Fruit fly (Drosophila melanogaster): ENCODE data around the gene crp.

The crp gene

DNA sequence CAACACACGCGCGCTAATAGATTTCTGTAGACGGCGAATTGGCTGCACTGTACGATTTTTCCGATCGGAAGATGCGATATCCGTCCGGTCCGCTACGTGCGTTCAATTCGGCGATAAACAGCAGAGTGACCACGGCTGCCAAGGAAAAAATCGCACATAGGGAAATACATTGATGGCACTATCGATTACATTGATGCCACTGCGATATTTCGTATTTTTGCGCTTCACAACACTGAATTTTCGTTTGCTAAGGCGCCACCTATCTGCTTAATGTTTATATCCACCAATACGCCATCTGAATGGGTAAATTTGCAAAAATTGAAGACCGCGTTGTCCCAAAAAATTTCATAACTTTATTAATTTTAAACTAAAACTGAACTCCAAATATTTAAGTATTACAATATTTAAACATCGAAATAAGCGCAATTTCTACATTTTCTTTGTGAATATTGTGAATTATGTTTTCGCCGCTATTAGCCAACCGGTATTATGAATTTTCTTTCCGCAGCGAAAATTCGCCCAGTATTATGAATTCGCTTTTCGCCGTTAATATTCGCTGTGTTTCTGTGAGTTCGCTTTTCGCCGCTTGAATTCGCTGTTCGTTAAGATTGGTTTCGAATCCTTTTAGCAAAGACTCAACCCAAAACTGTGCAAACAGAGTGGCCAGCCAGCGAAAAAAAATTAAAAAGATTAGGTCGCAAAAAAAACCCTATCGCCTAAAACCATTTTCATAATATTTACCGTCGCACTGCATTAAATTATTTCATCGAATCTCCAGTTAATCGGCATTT lies at the start of gene crp, which contains the start of gene pkaap (continued):
- TF ChIP-seq CG1602 (GFP tag; optimal IDR thresholded peaks at IDR 0.05) (peak; percentile 85), Fer3 (tag; optimal IDR thresholded peaks at IDR 0.05) (peak; percentile 75), row (GFP tag; IDR thresholded peaks at IDR 0.05) (no peak), so (GFP tag; IDR thresholded peaks at IDR 0.05) (no peak), Camta (GFP tag; optimal IDR thresholded peaks at IDR 0.05) (peak; percentile 84), Sry-β (GFP tag; optimal IDR thresholded peaks at IDR 0.05) (peak; percentile 27), Atf3 (GFP tag; optimal IDR thresholded peaks at IDR 0.05) (peak; percentile 54), CG8281 (tag; optimal IDR thresholded peaks at IDR 0.05) (peak; percentile 22), btn (GFP tag; optimal IDR thresholded peaks at IDR 0.05) (peak; percentile 77), CG2712 (tag; optimal IDR thresholded peaks at IDR 0.05) (peak; percentile 77), NFAT (GFP tag; IDR thresholded peaks at IDR 0.05) (no peak), CG1647 (GFP tag; optimal IDR thresholded peaks at IDR 0.05) (peak; percentile 89), Six4 (GFP tag; optimal IDR thresholded peaks at IDR 0.05) (peak; percentile 66), gfzf (GFP tag; optimal IDR thresholded peaks at IDR 0.05) (peak; percentile 98), ci (GFP tag; IDR thresholded peaks at IDR 0.05) (no peak), Dad (GFP tag; optimal IDR thresholded peaks at IDR 0.05) (peak; percentile 87), zen (tag; optimal IDR thresholded peaks at IDR 0.05) (peak; percentile 56), prd (optimal IDR thresholded peaks at IDR 0.05) (no peak), prd (GFP tag; IDR thresholded peaks at IDR 0.05) (no peak), Meics (GFP tag; optimal IDR thresholded peaks at IDR 0.05) (peak; percentile 67), exex (tag; optimal IDR thresholded peaks at IDR 0.05) (peak; percentile 13), CG17328 (GFP tag; IDR thresholded peaks at IDR 0.05) (no peak), Mrtf (GFP tag; IDR thresholded peaks at IDR 0.05) (no peak), CG6813 (GFP tag; optimal IDR thresholded peaks at IDR 0.05) (peak; percentile 64), H2.0 (GFP tag; IDR thresholded peaks at IDR 0.05) (no peak), CG9932 (GFP tag; IDR thresholded peaks at IDR 0.05) (no peak), CG31224 (GFP tag; IDR thresholded peaks at IDR 0.05) (no peak), insv (GFP tag; optimal IDR thresholded peaks at IDR 0.05) (peak in 1 of 2 experiments; percentile 77), CG12155 (GFP tag; optimal IDR thresholded peaks at IDR 0.05) (peak; percentile 85), CG14441 (GFP tag; IDR thresholded peaks at IDR 0.05) (no peak), kni (GFP tag; optimal IDR thresholded peaks at IDR 0.05) (no peak), Opbp (GFP tag; IDR thresholded peaks at IDR 0.05; ENCODE audit: partially characterized antibody) (no peak), caup (GFP tag; optimal IDR thresholded peaks at IDR 0.05; ENCODE audit: severe bottlenecking) (peak; percentile 87), dati (GFP tag; IDR thresholded peaks at IDR 0.05) (no peak), jing (GFP tag; optimal IDR thresholded peaks at IDR 0.05) (peak; percentile 51), bigmax (GFP tag; optimal IDR thresholded peaks at IDR 0.05) (peak; percentile 7), CG10267 (tag; optimal IDR thresholded peaks at IDR 0.05) (peak; percentile 100), pb (GFP tag; optimal IDR thresholded peaks at IDR 0.05) (peak; percentile 54), pum (GFP tag; optimal IDR thresholded peaks at IDR 0.05) (peak; percentile 87), CG9817 (tag; optimal IDR thresholded peaks at IDR 0.05) (peak; percentile 70), CG11560 (tag; IDR thresholded peaks at IDR 0.05) (no peak), dm (GFP tag; optimal IDR thresholded peaks at IDR 0.05) (peak; percentile 89), Atf6 (GFP tag; IDR thresholded peaks at IDR 0.05) (no peak), CG10274 (GFP tag; optimal IDR thresholded peaks at IDR 0.05) (no peak), Eip74EF (GFP tag; optimal IDR thresholded peaks at IDR 0.05) (peak in 1 of 2 experiments; percentile 59), HmgD (GFP tag; optimal IDR thresholded peaks at IDR 0.05) (peak; percentile 85), CG7357 (GFP tag; IDR thresholded peaks at IDR 0.05) (peak; percentile 51; the same call in 1 of the 3 replicates), grau (tag; optimal IDR thresholded peaks at IDR 0.05) (peak; percentile 69), ab (GFP tag; optimal IDR thresholded peaks at IDR 0.05) (peak; percentile 56), odd (GFP tag; optimal IDR thresholded peaks at IDR 0.05) (peak; percentile 19)

All from whole organism, embryonic.